ENCODE assay signal across 1 worm cellular context in genomic region chrII:11845954-11846353, ce11.
TF ChIP-seq lines count a peak whose summit lies in the region.

No protein-coding gene starts in this region.

TF ChIP-seq in whole organism, L4 larva, 104 proteins besides CTCF, POLR2A, EP300 and RAD21 (continued from another document):
- TF ChIP-seq ama-1 (optimal IDR thresholded peaks at IDR 0.05; lab: Kevin White, UChicago) (peak; percentile 57), unc-62 (GFP tag; optimal IDR thresholded peaks at IDR 0.05 in 1 of 2; lab: Kevin White, UChicago) (no peak), unc-62 (tag; optimal IDR thresholded peaks at IDR 0.05; lab: Kevin White, UChicago) (no peak), egl-43 (GFP tag; IDR thresholded peaks at IDR 0.05; lab: Robert Waterston, UW) (no peak), spr-1 (tag; optimal IDR thresholded peaks at IDR 0.05; lab: Kevin White, UChicago) (no peak), nhr-102 (tag; optimal IDR thresholded peaks at IDR 0.05; lab: Kevin White, UChicago) (no peak), lir-3 (tag; optimal IDR thresholded peaks at IDR 0.05; lab: Kevin White, UChicago) (no peak), nhr-48 (tag; optimal IDR thresholded peaks at IDR 0.05; lab: Kevin White, UChicago) (no peak), lin-13 (GFP tag; optimal IDR thresholded peaks at IDR 0.05; lab: Kevin White, UChicago) (peak; percentile 55), nhr-42 (GFP tag; IDR thresholded peaks at IDR 0.05; lab: Robert Waterston, UW) (no peak), ZK546.5 (tag; optimal IDR thresholded peaks at IDR 0.05; lab: Kevin White, UChicago) (no peak), madf-5 (GFP tag; IDR thresholded peaks at IDR 0.05; lab: Robert Waterston, UW) (no peak), set-16 (GFP tag; IDR thresholded peaks at IDR 0.05; lab: Robert Waterston, UW) (no peak), D1046.2 (GFP tag; IDR thresholded peaks at IDR 0.05; lab: Robert Waterston, UW) (no peak), hmg-1.1 (GFP tag; IDR thresholded peaks at IDR 0.05; lab: Robert Waterston, UW) (no peak), cey-2 (tag; optimal IDR thresholded peaks at IDR 0.05; lab: Kevin White, UChicago; ENCODE audit: borderline replicate concordance, insufficient read depth) (no peak), vab-7 (GFP tag; IDR thresholded peaks at IDR 0.05; lab: Robert Waterston, UW) (no peak), nhr-77 (tag; optimal IDR thresholded peaks at IDR 0.05; lab: Kevin White, UChicago) (no peak), snpc-4 (tag; optimal IDR thresholded peaks at IDR 0.05; lab: Kevin White, UChicago) (peak; percentile 41), zag-1 (tag; optimal IDR thresholded peaks at IDR 0.05; lab: Kevin White, UChicago) (no peak), saeg-2 (GFP tag; IDR thresholded peaks at IDR 0.05; lab: Robert Waterston, UW) (no peak), T20F7.1 (GFP tag; optimal IDR thresholded peaks at IDR 0.05; lab: Kevin White, UChicago) (no peak), daf-12 (tag; optimal IDR thresholded peaks at IDR 0.05; lab: Kevin White, UChicago) (no peak), nhr-10 (tag; optimal IDR thresholded peaks at IDR 0.05; lab: Kevin White, UChicago) (no peak), Y105C5A.15 (GFP tag; IDR thresholded peaks at IDR 0.05; lab: Robert Waterston, UW) (no peak), egl-27 (tag; optimal IDR thresholded peaks at IDR 0.05; lab: Kevin White, UChicago) (no peak), php-3 (GFP tag; IDR thresholded peaks at IDR 0.05; lab: Robert Waterston, UW) (no peak), lin-15B (tag; optimal IDR thresholded peaks at IDR 0.05; lab: Kevin White, UChicago) (no peak), arid-1 (GFP tag; conservative IDR thresholded peaks at IDR 0.05; lab: Robert Waterston, UW) (no peak), nhr-237 (tag; optimal IDR thresholded peaks at IDR 0.05; lab: Kevin White, UChicago) (no peak), F26F4.8 (GFP tag; conservative IDR thresholded peaks at IDR 0.05; lab: Robert Waterston, UW) (no peak), zip-2 (tag; optimal IDR thresholded peaks at IDR 0.05; lab: Kevin White, UChicago) (no peak), ceh-62 (tag; optimal IDR thresholded peaks at IDR 0.05; lab: Kevin White, UChicago) (no peak), zfp-3 (GFP tag; conservative IDR thresholded peaks at IDR 0.05; lab: Robert Waterston, UW) (no peak), aly-2 (tag; optimal IDR thresholded peaks at IDR 0.05; lab: Kevin White, UChicago) (no peak), hlh-30 (tag; optimal IDR thresholded peaks at IDR 0.05; lab: Kevin White, UChicago; ENCODE audit: insufficient read depth) (no peak)
